Fruit fly (Drosophila melanogaster) whole organism, embryonic: Measurements from ENCODE around the gene TotZ.

ENCODE experiments used
- Blimp-1 ChIP-seq: fragments of 200-800 bp; sonication (Bioruptor generic); optimal IDR thresholded peaks from 3 replicates; lab custom pipeline; 2018; ENCODE audit warnings: missing biosample characterization, missing genetic modification characterization, mild to moderate bottlenecking, moderate library complexity, missing genetic modification reagents
- CG10431 ChIP-seq: fragments of 200-800 bp; sonication (Bioruptor generic); optimal IDR thresholded peaks from 3 replicates; lab custom pipeline; 2018; ENCODE audit warnings: missing biosample characterization, mild to moderate bottlenecking, missing genetic modification characterization
- CG11723 ChIP-seq: fragments of 200-800 bp; sonication (Bioruptor generic); optimal IDR thresholded peaks from 2 replicates; lab custom pipeline; 2017; ENCODE audit warnings: missing biosample characterization, mild to moderate bottlenecking, missing genetic modification characterization
- CG13123 ChIP-seq: fragments of 200-800 bp; sonication (Bioruptor generic); optimal IDR thresholded peaks from 2 replicates; lab custom pipeline; 2016; ENCODE audit warnings: missing biosample characterization, missing genetic modification characterization
- CG15269 ChIP-seq: fragments of 200-800 bp; sonication (Bioruptor generic); optimal IDR thresholded peaks from 2 replicates; lab custom pipeline; 2018; ENCODE audit warnings: missing biosample characterization, mild to moderate bottlenecking, missing genetic modification characterization, moderate library complexity
- CG17359 ChIP-seq: fragments of 200-800 bp; sonication (Bioruptor generic); optimal IDR thresholded peaks from 3 replicates; lab custom pipeline; 2018; ENCODE audit warnings: missing biosample characterization, mild to moderate bottlenecking, missing genetic modification characterization, moderate library complexity
- CG17612 ChIP-seq: fragments of 200-800 bp; sonication (Bioruptor generic); IDR thresholded peaks from 2 replicates; pipeline ENCODE4 v1.3.6; 2022; ENCODE audit warnings: missing biosample characterization, missing genetic modification characterization
- CG17912 ChIP-seq: fragments of 200-800 bp; sonication (Bioruptor generic); optimal IDR thresholded peaks from 2 replicates; lab custom pipeline; 2018; ENCODE audit warnings: missing biosample characterization, mild to moderate bottlenecking, missing genetic modification characterization
- CG18262 ChIP-seq: fragments of 200-800 bp; optimal IDR thresholded peaks from 3 replicates; lab custom pipeline; 2019; ENCODE audit warnings: missing biosample characterization, mild to moderate bottlenecking, missing genetic modification characterization, moderate library complexity
- CG2120 ChIP-seq: fragments of 200-800 bp; sonication (Bioruptor generic); optimal IDR thresholded peaks from 3 replicates; lab custom pipeline; 2016; ENCODE audit warnings: missing biosample characterization, missing genetic modification characterization
- CG2889 ChIP-seq: fragments of 200-800 bp; sonication (Bioruptor generic); IDR thresholded peaks from 3 replicates; pipeline ENCODE4 v1.3.6; 2022; ENCODE audit warnings: missing biosample characterization, missing genetic modification characterization
- CG31441 ChIP-seq: fragments of 200-800 bp; sonication (Bioruptor generic); IDR thresholded peaks from 2 replicates; pipeline ENCODE4 v1.3.6; 2022; ENCODE audit warnings: missing biosample characterization, missing genetic modification characterization
- CG3847 ChIP-seq: fragments of 200-800 bp; sonication (Bioruptor generic); IDR thresholded peaks from 2 replicates; pipeline ENCODE4 v1.3.6; 2022; ENCODE audit warnings: missing biosample characterization, missing genetic modification characterization
- CG4730 ChIP-seq: fragments of 200-800 bp; sonication (Bioruptor generic); IDR thresholded peaks from 2 replicates; pipeline ENCODE4 v1.3.6; 2022; ENCODE audit warnings: missing biosample characterization, missing genetic modification characterization
- CG4854 ChIP-seq: fragments of 200-800 bp; sonication (Bioruptor generic); optimal IDR thresholded peaks from 2 replicates; lab custom pipeline; 2016; ENCODE audit warnings: missing biosample characterization, missing genetic modification characterization, inconsistent platforms
- CG7271 ChIP-seq: fragments of 200-800 bp; sonication (Bioruptor generic); optimal IDR thresholded peaks from 2 replicates; lab custom pipeline; 2018; ENCODE audit warnings: missing biosample characterization, mild to moderate bottlenecking, missing genetic modification characterization, moderate library complexity
- CG7839 ChIP-seq: fragments of 200-800 bp; sonication (Bioruptor generic); optimal IDR thresholded peaks from 3 replicates; lab custom pipeline; 2018; ENCODE audit warnings: missing biosample characterization, mild to moderate bottlenecking, missing genetic modification characterization, moderate library complexity
- CG7987 ChIP-seq: fragments of 200-800 bp; sonication (Bioruptor generic); optimal IDR thresholded peaks from 2 replicates; lab custom pipeline; 2018; ENCODE audit warnings: missing biosample characterization, mild to moderate bottlenecking, missing genetic modification characterization, moderate library complexity
- Doc3 ChIP-seq: fragments of 200-800 bp; sonication (Bioruptor generic); IDR thresholded peaks from 3 replicates; pipeline ENCODE4 v1.3.6; 2022; ENCODE audit warnings: missing biosample characterization, missing genetic modification characterization; ENCODE audit not compliant: partially characterized antibody
- Dp ChIP-seq: fragments of 200-800 bp; sonication (Bioruptor generic); optimal IDR thresholded peaks from 2 replicates; lab custom pipeline; 2018; ENCODE audit warnings: missing biosample characterization, mild to moderate bottlenecking, missing genetic modification characterization, moderate library complexity
- Ets65A ChIP-seq: fragments of 200-800 bp; sonication (Bioruptor generic); peaks from one replicate; lab custom pipeline; 2016; ENCODE audit warnings: missing biosample characterization, missing genetic modification characterization
- HLH3B ChIP-seq: fragments of 200-800 bp; sonication (Bioruptor generic); IDR thresholded peaks from 2 replicates; pipeline ENCODE4 v1.3.6; 2022; ENCODE audit warnings: missing biosample characterization, missing genetic modification characterization
- HmgZ ChIP-seq: fragments of 200-800 bp; sonication (Bioruptor generic); optimal IDR thresholded peaks from 2 replicates; lab custom pipeline; 2018; ENCODE audit warnings: missing biosample characterization, mild to moderate bottlenecking, missing genetic modification characterization
- Hr39 ChIP-seq: fragments of >200 bp; optimal IDR thresholded peaks from 2 replicates; lab custom pipeline; 2017
- Max ChIP-seq: fragments of 200-800 bp; sonication (Bioruptor generic); optimal IDR thresholded peaks from 2 replicates; lab custom pipeline; 2016; ENCODE audit warnings: missing biosample characterization, mild to moderate bottlenecking, missing genetic modification characterization
- Mes4 ChIP-seq: fragments of 200-800 bp; sonication (Bioruptor generic); optimal IDR thresholded peaks from 2 replicates; lab custom pipeline; 2016; ENCODE audit warnings: missing biosample characterization, missing genetic modification characterization
- NfI ChIP-seq: fragments of 200-800 bp; sonication (Bioruptor generic); optimal IDR thresholded peaks from 3 replicates; lab custom pipeline; 2018; ENCODE audit warnings: missing biosample characterization, mild to moderate bottlenecking, missing genetic modification characterization, moderate library complexity
- Oli ChIP-seq: fragments of 200-800 bp; sonication (Bioruptor generic); optimal IDR thresholded peaks from 2 replicates; lab custom pipeline; 2018; ENCODE audit warnings: missing biosample characterization, mild to moderate bottlenecking, missing genetic modification characterization, moderate library complexity
- Rfx ChIP-seq: fragments of 200-800 bp; sonication (Bioruptor generic); IDR thresholded peaks from 2 replicates; pipeline ENCODE4 v1.3.6; 2022; ENCODE audit warnings: missing biosample characterization, missing genetic modification characterization
- Sox102F ChIP-seq: fragments of 200-800 bp; sonication (Bioruptor generic); optimal IDR thresholded peaks from 2 replicates; lab custom pipeline; 2018; ENCODE audit warnings: missing biosample characterization, mild to moderate bottlenecking, missing genetic modification characterization, moderate library complexity
- Sry-β ChIP-seq: fragments of 200-800 bp; sonication (Bioruptor generic); optimal IDR thresholded peaks from 2 replicates; lab custom pipeline; 2018; ENCODE audit warnings: missing biosample characterization, mild to moderate bottlenecking, missing genetic modification characterization, moderate library complexity
- al ChIP-seq: fragments of 200-800 bp; sonication (Bioruptor generic); IDR thresholded peaks from 2 replicates; pipeline ENCODE4 v1.3.6; 2022; ENCODE audit warnings: missing biosample characterization, missing genetic modification characterization
- chinmo ChIP-seq: fragments of 200-800 bp; sonication (Bioruptor generic); IDR thresholded peaks from 4 replicates; pipeline ENCODE4 v1.3.6; 2022; ENCODE audit warnings: missing biosample characterization, missing genetic modification characterization; ENCODE audit not compliant: partially characterized antibody
- chn ChIP-seq: fragments of 200-800 bp; sonication (Bioruptor generic); optimal IDR thresholded peaks from 2 replicates; lab custom pipeline; 2016; ENCODE audit warnings: missing biosample characterization, missing genetic modification characterization
- cwo ChIP-seq: fragments of 200-800 bp; sonication (Bioruptor generic); optimal IDR thresholded peaks from 3 replicates; lab custom pipeline; 2017; ENCODE audit warnings: missing biosample characterization, missing genetic modification characterization, mild to moderate bottlenecking, moderate library complexity, missing genetic modification reagents
- eve ChIP-seq, 2 experiments: fragments of >200 bp; optimal IDR thresholded peaks; 2 replicates each; lab custom pipeline; 2017; ENCODE audit warnings: missing biosample characterization in 2 of 2, missing genetic modification characterization in 2 of 2
- kay ChIP-seq: fragments of 200-800 bp; sonication (Bioruptor generic); optimal IDR thresholded peaks from 2 replicates; lab custom pipeline; 2016; ENCODE audit warnings: missing biosample characterization, missing genetic modification characterization
- ken ChIP-seq: fragments of 200-800 bp; sonication (Bioruptor generic); IDR thresholded peaks from 3 replicates; pipeline ENCODE4 v1.3.6; 2022; ENCODE audit warnings: missing biosample characterization, missing genetic modification characterization
- lab ChIP-seq: fragments of 200-800 bp; sonication (Bioruptor generic); optimal IDR thresholded peaks from 3 replicates; lab custom pipeline; 2017; ENCODE audit warnings: missing biosample characterization, missing genetic modification characterization, mild to moderate bottlenecking, moderate library complexity, missing genetic modification reagents
- nau ChIP-seq: fragments of 200-800 bp; sonication (Bioruptor generic); optimal IDR thresholded peaks from 3 replicates; lab custom pipeline; 2017; ENCODE audit warnings: missing biosample characterization, mild to moderate bottlenecking, missing genetic modification characterization, missing genetic modification reagents
- pum ChIP-seq: fragments of 200-800 bp; sonication (Bioruptor generic); optimal IDR thresholded peaks from 2 replicates; lab custom pipeline; 2016; ENCODE audit warnings: missing biosample characterization, missing genetic modification characterization
- salm ChIP-seq: fragments of 200-800 bp; sonication (Bioruptor generic); optimal IDR thresholded peaks from 2 replicates; lab custom pipeline; 2018; ENCODE audit warnings: missing biosample characterization, mild to moderate bottlenecking, missing genetic modification characterization
- scrt ChIP-seq: fragments of 200-800 bp; sonication (Bioruptor generic); optimal IDR thresholded peaks from 2 replicates; lab custom pipeline; 2018; ENCODE audit warnings: missing biosample characterization, mild to moderate bottlenecking, missing genetic modification characterization, moderate library complexity
- sim ChIP-seq: fragments of 200-800 bp; sonication (Bioruptor generic); IDR thresholded peaks from 2 replicates; pipeline ENCODE4 v1.3.6; 2022; ENCODE audit warnings: missing biosample characterization, missing genetic modification characterization
- sima ChIP-seq: fragments of 200-800 bp; sonication (Bioruptor generic); optimal IDR thresholded peaks from 2 replicates; lab custom pipeline; 2016; ENCODE audit warnings: missing biosample characterization, missing genetic modification characterization
- slou ChIP-seq: fragments of 200-800 bp; sonication (Bioruptor generic); optimal IDR thresholded peaks from 3 replicates; lab custom pipeline; 2016; ENCODE audit warnings: missing biosample characterization, missing genetic modification characterization
- tin ChIP-seq: fragments of 200-800 bp; sonication (Bioruptor generic); optimal IDR thresholded peaks from 3 replicates; lab custom pipeline; 2016; ENCODE audit warnings: missing biosample characterization, missing genetic modification characterization
- ttk ChIP-seq: fragments of 200-800 bp; sonication (Bioruptor generic); IDR thresholded peaks from 2 replicates; pipeline ENCODE4 v2.1.2; 2022; ENCODE audit warnings: missing biosample characterization, missing genetic modification characterization
- wdn ChIP-seq: fragments of 200-800 bp; sonication (Bioruptor generic); IDR thresholded peaks from 2 replicates; pipeline ENCODE4 v1.3.6; 2022; ENCODE audit warnings: missing biosample characterization, missing genetic modification characterization
- zfh2 ChIP-seq: fragments of 200-800 bp; sonication (Bioruptor generic); optimal IDR thresholded peaks from 2 replicates; lab custom pipeline; 2016; ENCODE audit warnings: missing biosample characterization, missing genetic modification characterization

TotZ gene

dm6 chr3R:20833664-20834063, 43.9 kb upstream of the TotZ start (continued):
- TF ChIP-seq Ets65A (GFP tag; lab: Kevin White, UChicago): peak; percentile 10
- TF ChIP-seq scrt: no peak
- TF ChIP-seq pum (GFP tag; lab: Kevin White, UChicago): no peak
- TF ChIP-seq chn (GFP tag; lab: Kevin White, UChicago): peak; percentile 22
- peak; percentile 39 for TF ChIP-seq CG7839 (tag; lab: Kevin White, UChicago)
- no peak for TF ChIP-seq sima (GFP tag; lab: Kevin White, UChicago)

dm6 chr3R:20834770-20835183, 42.8 kb upstream of the TotZ start:
- TF ChIP-seq cwo (GFP tag; lab: Kevin White, UChicago) (peak; percentile 4), lab (peak; percentile 87), CG4854 (GFP tag; lab: Kevin White, UChicago) (no peak), Doc3 (no peak), HmgZ (tag; lab: Kevin White, UChicago) (peak; percentile 55), Sox102F (GFP tag; lab: Kevin White, UChicago) (peak; percentile 53), nau (GFP tag; lab: Kevin White, UChicago) (peak; percentile 78), CG17912 (GFP tag; lab: Kevin White, UChicago) (no peak), CG17612 (GFP tag; lab: Robert Waterston, UW) (no peak), CG18262 (tag; lab: Kevin White, UChicago) (no peak), NfI (GFP tag; lab: Kevin White, UChicago) (peak; percentile 6), chinmo (GFP tag; lab: Robert Waterston, UW) (no peak), Oli (tag; lab: Kevin White, UChicago) (peak; percentile 44), kay (no peak), ttk (GFP tag; lab: Robert Waterston, UW) (no peak), CG4730 (no peak), CG11723 (peak; percentile 39), Rfx (GFP tag; lab: Robert Waterston, UW) (peak; percentile 47; the same call in 1 of the 2 replicates), CG7271 (tag; lab: Kevin White, UChicago) (peak; percentile 29), wdn (GFP tag; lab: Robert Waterston, UW) (no peak), CG13123 (GFP tag; lab: Kevin White, UChicago) (no peak), salm (tag; lab: Kevin White, UChicago) (peak; percentile 46), Mes4 (no peak), CG31441 (GFP tag; lab: Robert Waterston, UW) (no peak), slou (GFP tag; lab: Kevin White, UChicago) (peak; percentile 0), sim (GFP tag; lab: Robert Waterston, UW) (no peak), CG3847 (GFP tag; lab: Robert Waterston, UW) (no peak), CG17359 (tag; lab: Kevin White, UChicago) (peak; percentile 66), CG15269 (tag; lab: Kevin White, UChicago) (peak; percentile 79), tin (no peak), CG10431 (GFP tag; lab: Kevin White, UChicago) (peak; percentile 31), Ets65A (GFP tag; lab: Kevin White, UChicago) (no peak), Sry-β (GFP tag; lab: Kevin White, UChicago) (peak; percentile 52), CG2889 (GFP tag; lab: Robert Waterston, UW) (no peak), zfh2 (GFP tag; lab: Kevin White, UChicago) (no peak), ken (no peak), Hr39 (lab: Kevin White, UChicago) (no peak), eve (GFP tag; optimal IDR thresholded peaks at IDR 0.05; lab: Kevin White, UChicago) (peak in 1 of 2 experiments; percentile 4), HLH3B (GFP tag; lab: Robert Waterston, UW) (no peak), CG2120 (GFP tag; lab: Kevin White, UChicago) (peak; percentile 32), Max (peak; percentile 8), Blimp-1 (GFP tag; lab: Kevin White, UChicago) (peak; percentile 55), scrt (peak; percentile 21), al (GFP tag; lab: Robert Waterston, UW) (no peak), CG7987 (peak; percentile 75), Dp (GFP tag; lab: Kevin White, UChicago) (no peak)
